Worm (Caenorhabditis elegans) whole organism, L4/young adult: ENCODE data around the gene str-250.

Experiments used
- W03F9.2 ChIP-seq: fragments of 150-350 bp; optimal IDR thresholded peaks from 2 replicates; lab custom pipeline; 2014; ENCODE audit warnings: missing biosample characterization, missing genetic modification characterization
- dao-5 ChIP-seq: sonication (generic microtip); optimal IDR thresholded peaks from 2 replicates; lab custom pipeline; 2016; ENCODE audit warnings: missing genotype, missing genetic modification characterization, moderate library complexity, missing compliant biosample characterization
- him-1 ChIP-seq: sonication (generic microtip); optimal IDR thresholded peaks from 2 replicates; lab custom pipeline; 2016; ENCODE audit warnings: missing genotype, missing genetic modification reagents, missing genetic modification characterization, missing compliant biosample characterization

DNA sequence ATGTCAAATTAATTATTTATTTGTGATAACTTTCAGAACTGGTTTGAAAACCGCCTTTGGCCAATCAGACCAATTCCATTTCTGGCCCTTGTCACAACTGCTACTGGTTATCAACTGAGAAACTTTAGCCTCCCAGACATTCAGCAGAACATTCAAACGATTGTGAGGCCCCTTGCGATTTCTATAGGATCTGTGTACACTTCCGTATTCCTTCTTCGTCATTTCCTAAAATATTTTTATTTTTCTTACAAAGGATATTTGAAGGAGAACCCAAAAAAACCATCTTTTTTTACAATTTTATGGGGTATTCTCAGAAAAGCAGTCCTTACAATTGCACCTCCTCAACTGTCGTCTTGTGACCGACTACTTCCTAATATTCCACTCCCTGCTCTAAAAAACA lies 45.1 kb upstream of the str-250 start:
- TF ChIP-seq W03F9.2 (no peak), dao-5 (tag; lab: Kevin White, UChicago) (no peak), him-1 (tag; lab: Kevin White, UChicago) (no peak)
